Worm (Caenorhabditis elegans) whole organism, mixed stage, embryonic: ENCODE results near the gene srd-47.
A peak's percentile ranks its signal among the peaks of the same experiment; 100 is the strongest.

ENCODE experiments used
- M03D4.4 ChIP-seq: sonication (generic microtip); optimal IDR thresholded peaks from 2 replicates; lab custom pipeline; 2017; ENCODE audit warnings: mild to moderate bottlenecking, missing genetic modification characterization, missing compliant biosample characterization
- bed-3 ChIP-seq: fragments of 200-800 bp; sonication (Bioruptor generic); optimal IDR thresholded peaks from 3 replicates; lab custom pipeline; 2018; ENCODE audit warnings: mild to moderate bottlenecking, missing genetic modification characterization, moderate library complexity, missing compliant biosample characterization
- ceh-43 ChIP-seq: fragments of 200-800 bp; sonication (Bioruptor generic); optimal IDR thresholded peaks from 2 replicates; lab custom pipeline; 2018; ENCODE audit warnings: mild to moderate bottlenecking, missing genetic modification characterization, moderate library complexity, missing compliant biosample characterization
- ceh-83 ChIP-seq: fragments of 200-800 bp; sonication (Bioruptor generic); optimal IDR thresholded peaks from 2 replicates; lab custom pipeline; 2018; ENCODE audit warnings: mild to moderate bottlenecking, missing genetic modification characterization, missing compliant biosample characterization
- ces-1 ChIP-seq: fragments of 150-350 bp; optimal IDR thresholded peaks from 2 replicates; lab custom pipeline; 2014; ENCODE audit warnings: missing biosample characterization, missing genetic modification reagents, missing genetic modification characterization
- cnd-1 ChIP-seq: fragments of 200-800 bp; sonication (Bioruptor generic); optimal IDR thresholded peaks from 2 replicates; lab custom pipeline; 2018; ENCODE audit warnings: mild to moderate bottlenecking, missing genetic modification characterization, missing compliant biosample characterization
- drap-1 ChIP-seq: fragments of 200-800 bp; sonication (Bioruptor generic); optimal IDR thresholded peaks from 3 replicates; lab custom pipeline; 2018; ENCODE audit warnings: mild to moderate bottlenecking, missing genetic modification characterization, missing compliant biosample characterization
- elt-3 ChIP-seq: fragments of 150-350 bp; optimal IDR thresholded peaks from 2 replicates; lab custom pipeline; 2014; ENCODE audit warnings: missing biosample characterization, missing genetic modification characterization
- ham-2 ChIP-seq: fragments of 200-800 bp; sonication (Bioruptor generic); optimal IDR thresholded peaks from 2 replicates; lab custom pipeline; 2018; ENCODE audit warnings: mild to moderate bottlenecking, missing genetic modification characterization, missing compliant biosample characterization
- hlh-1 ChIP-seq: fragments of 150-350 bp; optimal IDR thresholded peaks from 2 replicates; lab custom pipeline; 2014; ENCODE audit warnings: missing biosample characterization, missing genetic modification reagents, missing genetic modification characterization
- lin-13 ChIP-seq: fragments of 150-350 bp; optimal IDR thresholded peaks from 2 replicates; lab custom pipeline; 2014; ENCODE audit warnings: missing biosample characterization, missing genetic modification characterization
- lin-32 ChIP-seq: fragments of 200-800 bp; sonication (Bioruptor generic); optimal IDR thresholded peaks from 2 replicates; lab custom pipeline; 2018; ENCODE audit warnings: mild to moderate bottlenecking, missing genetic modification characterization, missing compliant biosample characterization
- lsy-2 ChIP-seq: fragments of 150-350 bp; optimal IDR thresholded peaks from 2 replicates; lab custom pipeline; 2014; ENCODE audit warnings: missing biosample characterization, missing genetic modification characterization
- mab-5 ChIP-seq: fragments of 150-350 bp; optimal IDR thresholded peaks from 2 replicates; lab custom pipeline; 2014; ENCODE audit warnings: missing biosample characterization, missing genetic modification characterization
- mep-1 ChIP-seq: fragments of 150-350 bp; optimal IDR thresholded peaks from 2 replicates; lab custom pipeline; 2017; ENCODE audit warnings: missing biosample characterization, missing genetic modification reagents, missing genetic modification characterization, inconsistent platforms
- mls-2 ChIP-seq: sonication (generic microtip); optimal IDR thresholded peaks from 2 replicates; lab custom pipeline; 2016; ENCODE audit warnings: mild to moderate bottlenecking, missing genetic modification characterization, moderate library complexity, missing compliant biosample characterization
- nhr-12 ChIP-seq: fragments of 150-350 bp; optimal IDR thresholded peaks from 2 replicates; lab custom pipeline; 2014; ENCODE audit warnings: missing biosample characterization, missing genetic modification characterization
- nhr-2 ChIP-seq: fragments of 150-350 bp; optimal IDR thresholded peaks from 2 replicates; lab custom pipeline; 2014; ENCODE audit warnings: missing biosample characterization, missing genetic modification characterization
- nhr-237 ChIP-seq: fragments of 150-350 bp; optimal IDR thresholded peaks from 2 replicates; lab custom pipeline; 2014; ENCODE audit warnings: missing biosample characterization, missing genetic modification characterization
- nhr-28 ChIP-seq: fragments of 150-350 bp; optimal IDR thresholded peaks from 2 replicates; lab custom pipeline; 2014; ENCODE audit warnings: missing biosample characterization, missing genetic modification characterization
- nhr-76 ChIP-seq: sonication (generic microtip); optimal IDR thresholded peaks from 2 replicates; lab custom pipeline; 2017; ENCODE audit warnings: missing biosample characterization, missing genetic modification characterization
- pha-4 ChIP-seq: fragments of 150-350 bp; optimal IDR thresholded peaks from 2 replicates; lab custom pipeline; 2018; ENCODE audit warnings: missing biosample characterization, missing genetic modification reagents, missing genetic modification characterization
- sem-2 ChIP-seq: fragments of 200-800 bp; sonication (Bioruptor generic); optimal IDR thresholded peaks from 2 replicates; lab custom pipeline; 2018; ENCODE audit warnings: mild to moderate bottlenecking, missing genetic modification characterization, missing compliant biosample characterization
- snpc-4 ChIP-seq: fragments of 150-350 bp; optimal IDR thresholded peaks from 2 replicates; lab custom pipeline; 2014; ENCODE audit warnings: missing biosample characterization, missing genetic modification characterization
- sptf-1 ChIP-seq: sonication (generic microtip); optimal IDR thresholded peaks from 2 replicates; lab custom pipeline; 2017; ENCODE audit warnings: mild to moderate bottlenecking, missing genetic modification characterization, moderate library complexity, missing compliant biosample characterization
- tbx-8 ChIP-seq: fragments of 200-800 bp; sonication (Bioruptor generic); optimal IDR thresholded peaks from 2 replicates; lab custom pipeline; 2018; ENCODE audit warnings: mild to moderate bottlenecking, missing genetic modification characterization, moderate library complexity, missing compliant biosample characterization
- unc-120 ChIP-seq: sonication (generic microtip); optimal IDR thresholded peaks from 2 replicates; lab custom pipeline; 2017; ENCODE audit warnings: missing genetic modification characterization, missing compliant biosample characterization; ENCODE audit not compliant: poor library complexity, severe bottlenecking
- unc-39 ChIP-seq: fragments of 150-350 bp; optimal IDR thresholded peaks from 2 replicates; lab custom pipeline; 2014; ENCODE audit warnings: missing biosample characterization, missing genetic modification characterization
- unc-62 ChIP-seq: fragments of 150-350 bp; optimal IDR thresholded peaks from 2 replicates; lab custom pipeline; 2014; ENCODE audit warnings: missing biosample characterization, missing genetic modification reagents, missing genetic modification characterization
- zip-8 ChIP-seq: fragments of 150-350 bp; optimal IDR thresholded peaks from 2 replicates; lab custom pipeline; 2014; ENCODE audit warnings: missing biosample characterization, missing genetic modification characterization
- ztf-11 ChIP-seq: fragments of 150-350 bp; optimal IDR thresholded peaks from 2 replicates; lab custom pipeline; 2014; ENCODE audit warnings: missing biosample characterization, missing genetic modification characterization

srd-47 gene

ce11 chrX:12347822-12348221, 14.4 kb downstream of the srd-47 start:
- TF ChIP-seq ceh-43 (GFP tag; lab: Kevin White, UChicago) (no peak), lin-13 (no peak), lin-32 (GFP tag; lab: Kevin White, UChicago) (no peak), mep-1 (tag; lab: Kevin White, UChicago) (no peak), mls-2 (tag; lab: Kevin White, UChicago) (no peak), hlh-1 (tag; lab: Kevin White, UChicago) (no peak), drap-1 (GFP tag; lab: Kevin White, UChicago) (peak; percentile 13), ceh-83 (GFP tag; lab: Kevin White, UChicago) (no peak), nhr-237 (no peak), M03D4.4 (peak; percentile 39), mab-5 (tag; lab: Kevin White, UChicago) (no peak), bed-3 (GFP tag; lab: Kevin White, UChicago) (no peak), unc-120 (tag; lab: Kevin White, UChicago) (peak; percentile 23)
- TF ChIP-seq, all 35 proteins: peak for 3

ce11 chrX:12348329-12348728, 14.9 kb downstream of the srd-47 start, which contains the start of gene F42F12.14:
Gene F42F12.14 (plus strand): TSS chrX:12348629.
- TF ChIP-seq ceh-43 (GFP tag; lab: Kevin White, UChicago) (no peak), nhr-76 (no peak), mls-2 (tag; lab: Kevin White, UChicago) (no peak), unc-39 (tag; lab: Kevin White, UChicago) (no peak)

- TF ChIP-seq unc-39 (tag; lab: Kevin White, UChicago) (no peak), unc-62 (GFP tag; lab: Kevin White, UChicago) (no peak), pha-4 (tag; lab: Kevin White, UChicago) (peak; percentile 3)
Observed at ce11 chrX:12350207-12350606, 16.8 kb downstream of the srd-47 start, which contains the start of gene F42F12.3. Gene F42F12.3 (plus strand): TSS chrX:12350578.

- TF ChIP-seq ham-2 (GFP tag; lab: Kevin White, UChicago) (no peak), mls-2 (tag; lab: Kevin White, UChicago) (no peak), sptf-1 (tag; lab: Kevin White, UChicago) (no peak), ceh-43 (GFP tag; lab: Kevin White, UChicago) (no peak), unc-120 (tag; lab: Kevin White, UChicago) (no peak), sem-2 (GFP tag; lab: Kevin White, UChicago) (no peak)
- TF ChIP-seq, all 35 proteins: peak for 0
Observed at ce11 chrX:12352872-12353271, 19.4 kb downstream of the srd-47 start, which contains the start of gene F42F12.4. Gene F42F12.4 (minus strand): TSS chrX:12352947.

- TF ChIP-seq nhr-237 (no peak), zip-8 (tag; lab: Kevin White, UChicago) (no peak), mls-2 (tag; lab: Kevin White, UChicago) (no peak), lin-13 (no peak), sptf-1 (tag; lab: Kevin White, UChicago) (no peak), ceh-43 (GFP tag; lab: Kevin White, UChicago) (no peak), ztf-11 (no peak), nhr-28 (tag; lab: Kevin White, UChicago) (no peak), nhr-12 (no peak), lsy-2 (tag; lab: Kevin White, UChicago) (no peak), mep-1 (tag; lab: Kevin White, UChicago) (no peak), tbx-8 (no peak), ces-1 (GFP tag; lab: Kevin White, UChicago) (no peak), cnd-1 (tag; lab: Kevin White, UChicago) (no peak), snpc-4 (tag; lab: Kevin White, UChicago) (no peak), pha-4 (tag; lab: Kevin White, UChicago) (no peak), drap-1 (GFP tag; lab: Kevin White, UChicago) (no peak)
Observed at ce11 chrX:12356581-12356980, 23.1 kb downstream of the srd-47 start, which contains the start of gene nspc-12. Gene nspc-12 (minus strand): TSS chrX:12356681.

ce11 chrX:12357127-12357526, 23.7 kb downstream of the srd-47 start, which contains the start of gene nspc-13:
Gene nspc-13 (plus strand): TSS chrX:12357427.
- TF ChIP-seq nhr-12 (no peak), nhr-76 (no peak), drap-1 (GFP tag; lab: Kevin White, UChicago) (no peak), unc-120 (tag; lab: Kevin White, UChicago) (no peak), sptf-1 (tag; lab: Kevin White, UChicago) (no peak), unc-39 (tag; lab: Kevin White, UChicago) (no peak), ces-1 (GFP tag; lab: Kevin White, UChicago) (no peak), pha-4 (tag; lab: Kevin White, UChicago) (no peak), M03D4.4 (no peak), bed-3 (GFP tag; lab: Kevin White, UChicago) (no peak), nhr-2 (no peak), cnd-1 (tag; lab: Kevin White, UChicago) (no peak), zip-8 (tag; lab: Kevin White, UChicago) (no peak), hlh-1 (tag; lab: Kevin White, UChicago) (no peak), lin-13 (no peak), elt-3 (tag; lab: Kevin White, UChicago) (no peak), snpc-4 (tag; lab: Kevin White, UChicago) (no peak), ceh-43 (GFP tag; lab: Kevin White, UChicago) (no peak)
- TF ChIP-seq, all 35 proteins: peak for 0
